Fruit fly (Drosophila melanogaster): ENCODE measurements around the gene Snoo.

Gene Snoo

DNA sequence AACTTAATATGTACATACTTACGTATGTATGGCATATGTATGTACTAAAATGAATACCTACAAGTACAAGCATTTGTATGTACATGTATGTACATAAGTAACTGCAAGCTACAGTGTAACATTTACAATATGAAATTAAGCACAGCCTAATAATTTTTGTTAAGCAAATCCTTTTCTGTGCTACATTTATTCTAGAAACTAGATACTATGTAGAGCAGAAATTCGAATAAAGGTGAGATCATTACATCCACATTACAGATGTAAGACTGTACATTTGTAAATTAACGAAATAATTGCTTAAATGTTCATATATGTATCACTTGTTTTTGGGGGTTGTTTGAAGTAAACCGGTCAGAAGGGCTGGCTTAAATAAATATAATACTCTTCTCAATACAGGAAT, 8.0 kb upstream of the Snoo start (continued):
- TF ChIP-seq slbo (GFP tag; IDR thresholded peaks at IDR 0.05) = peak; percentile 55; the same call in 1 of the 2 replicates
- TF ChIP-seq CG17359 (tag; optimal IDR thresholded peaks at IDR 0.05) = peak; percentile 34
- TF ChIP-seq Lim3 (GFP tag; IDR thresholded peaks at IDR 0.05) = no peak
- no peak for TF ChIP-seq Blimp-1 (GFP tag; optimal IDR thresholded peaks at IDR 0.05)
- no peak for TF ChIP-seq cato (GFP tag; optimal IDR thresholded peaks at IDR 0.05; ENCODE audit: borderline replicate concordance)
- no peak for TF ChIP-seq tap (tag; optimal IDR thresholded peaks at IDR 0.05)
- TF ChIP-seq CG9817 (tag; optimal IDR thresholded peaks at IDR 0.05) = peak; percentile 6
- peak; percentile 50; the same call in 1 of the 2 replicates for TF ChIP-seq Ptx1 (GFP tag; IDR thresholded peaks at IDR 0.05)
- TF ChIP-seq vvl (GFP tag; IDR thresholded peaks at IDR 0.05) = peak; percentile 14; the same call in 1 of the 2 replicates
- TF ChIP-seq CG2678 (tag; optimal IDR thresholded peaks at IDR 0.05) = peak; percentile 48
- TF ChIP-seq Doc3 (GFP tag; IDR thresholded peaks at IDR 0.05; ENCODE audit: partially characterized antibody) = no peak
- no peak for TF ChIP-seq Mes4 (GFP tag; optimal IDR thresholded peaks at IDR 0.05)
- peak; percentile 33 for TF ChIP-seq CG17385 (GFP tag; optimal IDR thresholded peaks at IDR 0.05)
- TF ChIP-seq Xrp1 (GFP tag; IDR thresholded peaks at IDR 0.05) = peak; percentile 43; the same call in 1 of the 2 replicates
- no peak for TF ChIP-seq chif (GFP tag; optimal IDR thresholded peaks at IDR 0.05)
- TF ChIP-seq CG4424 (GFP tag; optimal IDR thresholded peaks at IDR 0.05) = peak; percentile 19
- TF ChIP-seq fru (optimal IDR thresholded peaks at IDR 0.05) = no peak
- peak in 1 of 2 experiments; percentile 35 for TF ChIP-seq bsh (GFP tag; optimal IDR thresholded peaks at IDR 0.05)
- no peak for TF ChIP-seq seq (GFP tag; IDR thresholded peaks at IDR 0.05)
- no peak for TF ChIP-seq Xbp1 (GFP tag; optimal IDR thresholded peaks at IDR 0.05)
- no peak for TF ChIP-seq Optix (GFP tag; IDR thresholded peaks at IDR 0.05)
- TF ChIP-seq tgo (GFP tag; IDR thresholded peaks at IDR 0.05) = peak; percentile 19; the same call in 1 of the 3 replicates
- TF ChIP-seq Awh (GFP tag; IDR thresholded peaks at IDR 0.05) = no peak
- TF ChIP-seq Dbx (GFP tag; IDR thresholded peaks at IDR 0.05) = no peak
- peak; percentile 7 for TF ChIP-seq Hand (GFP tag; optimal IDR thresholded peaks at IDR 0.05)
- TF ChIP-seq CG15269 (tag; optimal IDR thresholded peaks at IDR 0.05) = peak; percentile 58
- no peak for TF ChIP-seq twi (tag; optimal IDR thresholded peaks at IDR 0.05)
- peak; percentile 39 for TF ChIP-seq Med (GFP tag)

DNA sequence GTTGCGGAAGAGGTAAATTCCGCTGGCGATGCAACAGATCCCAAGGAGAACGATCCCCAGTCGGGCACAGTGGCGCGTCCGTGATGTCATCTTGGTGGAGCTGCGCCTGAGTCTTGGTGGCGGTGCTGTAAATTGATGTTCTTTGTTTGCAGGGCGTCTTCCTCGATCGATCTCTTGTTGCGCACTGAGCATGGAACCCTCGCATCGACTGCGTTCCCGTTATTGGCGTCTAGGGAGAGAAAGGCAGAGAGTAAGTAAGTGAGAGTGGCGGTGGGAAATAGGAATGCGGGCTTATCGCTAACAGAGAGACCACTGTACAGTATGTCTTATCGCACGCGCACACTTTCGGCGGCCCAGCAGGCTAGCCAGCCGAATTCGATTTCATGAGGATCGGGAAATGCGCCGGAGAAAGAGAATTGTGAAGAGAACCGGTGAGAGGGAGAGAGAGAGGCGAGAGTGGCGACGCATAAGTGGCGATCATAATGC, 7.4 kb upstream of the Snoo start:
- TF ChIP-seq CG7963 (GFP tag; IDR thresholded peaks at IDR 0.05; ENCODE audit: partially characterized antibody) (0 out of 3 replicates have a peak, but pooled peaks have one; percentile 24), CG34422 (GFP tag; IDR thresholded peaks at IDR 0.05) (0 out of 3 replicates have a peak, but pooled peaks have one; percentile 27), CG34376 (GFP tag; optimal IDR thresholded peaks at IDR 0.05) (peak; percentile 18), CG15479 (GFP tag; optimal IDR thresholded peaks at IDR 0.05) (peak; percentile 59), fd102C (GFP tag; optimal IDR thresholded peaks at IDR 0.05) (no peak), grau (tag; optimal IDR thresholded peaks at IDR 0.05) (peak; percentile 97), Med (GFP tag) (peak; percentile 86), ems (GFP tag; optimal IDR thresholded peaks at IDR 0.05) (no peak), BtbVII (GFP tag; optimal IDR thresholded peaks at IDR 0.05) (no peak), stc (GFP tag; IDR thresholded peaks at IDR 0.05) (no peak), CG3065 (GFP tag; optimal IDR thresholded peaks at IDR 0.05) (no peak), CG13894 (tag; optimal IDR thresholded peaks at IDR 0.05) (no peak), Dek (tag; optimal IDR thresholded peaks at IDR 0.05) (no peak), CG10267 (tag; optimal IDR thresholded peaks at IDR 0.05) (no peak), kni (GFP tag; optimal IDR thresholded peaks at IDR 0.05) (peak; percentile 2), slbo (GFP tag; IDR thresholded peaks at IDR 0.05) (no peak), sc (optimal IDR thresholded peaks at IDR 0.05) (no peak), sc (GFP tag; optimal IDR thresholded peaks at IDR 0.05) (no peak), CG32532 (GFP tag; IDR thresholded peaks at IDR 0.05) (0 out of 2 replicates have a peak, but pooled peaks have one; percentile 33), psq (GFP tag; optimal IDR thresholded peaks at IDR 0.05) (no peak), CG14014 (GFP tag; IDR thresholded peaks at IDR 0.05) (no peak), peb (GFP tag; IDR thresholded peaks at IDR 0.05) (no peak), z (GFP tag; IDR thresholded peaks at IDR 0.05) (no peak), lbe (GFP tag; optimal IDR thresholded peaks at IDR 0.05) (no peak), chn (GFP tag; optimal IDR thresholded peaks at IDR 0.05) (no peak), zfh2 (GFP tag; optimal IDR thresholded peaks at IDR 0.05) (no peak)

Data from whole organism, embryonic.